Worm (Caenorhabditis elegans) whole organism, late embryonic: ENCODE measurements around the gene B0228.6.

Experiments
- K09A11.1 ChIP-seq: sonication (generic microtip); optimal IDR thresholded peaks from 2 replicates; lab custom pipeline; 2017; ENCODE audit warnings: antibody characterized with exemption, mild to moderate bottlenecking, missing genetic modification characterization, missing compliant biosample characterization; ENCODE audit not compliant: insufficient read depth
- T23F11.4 ChIP-seq: fragments of 200-800 bp; sonication (Bioruptor generic); optimal IDR thresholded peaks from 2 replicates; lab custom pipeline; 2018; ENCODE audit warnings: mild to moderate bottlenecking, missing genetic modification characterization, missing compliant biosample characterization
- ceh-22 ChIP-seq: sonication (generic microtip); optimal IDR thresholded peaks from 2 replicates; lab custom pipeline; 2017; ENCODE audit warnings: missing biosample characterization, missing genetic modification characterization
- ceh-24 ChIP-seq: sonication (generic microtip); optimal IDR thresholded peaks from 2 replicates; lab custom pipeline; 2016; ENCODE audit warnings: mild to moderate bottlenecking, missing genetic modification characterization, missing compliant biosample characterization
- ceh-30 ChIP-seq: fragments of 150-350 bp; optimal IDR thresholded peaks from 2 replicates; lab custom pipeline; 2014; ENCODE audit warnings: missing biosample characterization, missing genetic modification characterization
- ceh-31 ChIP-seq: sonication (generic microtip); optimal IDR thresholded peaks from 2 replicates; lab custom pipeline; 2016; ENCODE audit warnings: missing genetic modification characterization, missing compliant biosample characterization
- ceh-34 ChIP-seq: sonication (generic microtip); optimal IDR thresholded peaks from 2 replicates; lab custom pipeline; 2016; ENCODE audit warnings: mild to moderate bottlenecking, missing genetic modification characterization, missing compliant biosample characterization
- ceh-45 ChIP-seq: fragments of 200-800 bp; sonication (Bioruptor generic); IDR thresholded peaks from 2 replicates; pipeline ENCODE4 v1.3.6; 2022; ENCODE audit warnings: missing genetic modification reagents, missing genetic modification characterization, missing compliant biosample characterization
- ceh-48 ChIP-seq: sonication (generic microtip); optimal IDR thresholded peaks from 2 replicates; lab custom pipeline; 2016; ENCODE audit warnings: missing genetic modification characterization, inconsistent platforms, missing compliant biosample characterization
- ceh-6 ChIP-seq: fragments of 200-800 bp; sonication (Bioruptor generic); optimal IDR thresholded peaks from 2 replicates; lab custom pipeline; 2018; ENCODE audit warnings: mild to moderate bottlenecking, missing genetic modification characterization, missing compliant biosample characterization
- ceh-9 ChIP-seq: sonication (generic microtip); optimal IDR thresholded peaks from 2 replicates; lab custom pipeline; 2016; ENCODE audit warnings: mild to moderate bottlenecking, missing genetic modification characterization, inconsistent platforms, missing compliant biosample characterization
- dmd-4 ChIP-seq: sonication (generic microtip); optimal IDR thresholded peaks from 2 replicates; lab custom pipeline; 2016; ENCODE audit warnings: borderline replicate concordance, missing genetic modification characterization, missing compliant biosample characterization
- elt-2 ChIP-seq: sonication (generic microtip); optimal IDR thresholded peaks from 2 replicates; lab custom pipeline; 2016; ENCODE audit warnings: missing genetic modification reagents, missing genetic modification characterization, missing compliant biosample characterization
- elt-4 ChIP-seq: sonication (generic microtip); optimal IDR thresholded peaks from 2 replicates; lab custom pipeline; 2016; ENCODE audit warnings: missing genetic modification characterization, missing compliant biosample characterization
- eyg-1 ChIP-seq: sonication (generic microtip); optimal IDR thresholded peaks from 2 replicates; lab custom pipeline; 2016; ENCODE audit warnings: missing genotype, missing genetic modification characterization, missing compliant biosample characterization
- fkh-10 ChIP-seq: fragments of 150-350 bp; optimal IDR thresholded peaks from 2 replicates; lab custom pipeline; 2014; ENCODE audit warnings: missing biosample characterization, missing genetic modification reagents, missing genetic modification characterization
- fkh-6 ChIP-seq: sonication (generic microtip); optimal IDR thresholded peaks from 2 replicates; lab custom pipeline; 2016; ENCODE audit warnings: missing genetic modification characterization, missing compliant biosample characterization
- hlh-15 ChIP-seq: sonication (generic microtip); optimal IDR thresholded peaks from 2 replicates; lab custom pipeline; 2016; ENCODE audit warnings: missing genetic modification characterization, missing compliant biosample characterization
- hlh-30 ChIP-seq: sonication (generic microtip); optimal IDR thresholded peaks from 2 replicates; lab custom pipeline; 2017; ENCODE audit warnings: antibody characterized with exemption, missing genetic modification characterization, missing compliant biosample characterization; ENCODE audit not compliant: insufficient read depth
- hlh-6 ChIP-seq: sonication (generic microtip); optimal IDR thresholded peaks from 2 replicates; lab custom pipeline; 2016; ENCODE audit warnings: missing genotype, missing genetic modification characterization, missing compliant biosample characterization
- hlh-8 ChIP-seq: sonication (generic microtip); optimal IDR thresholded peaks from 2 replicates; lab custom pipeline; 2016; ENCODE audit warnings: missing genotype, missing genetic modification characterization, missing compliant biosample characterization
- mec-3 ChIP-seq: sonication (generic microtip); optimal IDR thresholded peaks from 2 replicates; lab custom pipeline; 2016; ENCODE audit warnings: borderline replicate concordance, missing genetic modification characterization, missing compliant biosample characterization
- nfya-1 ChIP-seq: sonication (generic microtip); optimal IDR thresholded peaks from 2 replicates; lab custom pipeline; 2017; ENCODE audit warnings: missing genetic modification characterization, mild to moderate bottlenecking, missing compliant biosample characterization, antibody characterized with exemption, moderate library complexity
- nhr-11 ChIP-seq: fragments of 150-350 bp; optimal IDR thresholded peaks from 2 replicates; lab custom pipeline; 2014; ENCODE audit warnings: missing biosample characterization, missing genetic modification characterization
- npax-4 ChIP-seq: sonication (generic microtip); optimal IDR thresholded peaks from 2 replicates; lab custom pipeline; 2016; ENCODE audit warnings: missing genetic modification characterization, missing compliant biosample characterization
- odd-2 ChIP-seq: sonication (generic microtip); optimal IDR thresholded peaks from 2 replicates; lab custom pipeline; 2017; ENCODE audit warnings: antibody characterized with exemption, mild to moderate bottlenecking, missing genetic modification characterization, missing compliant biosample characterization
- pag-3 ChIP-seq: sonication (generic microtip); optimal IDR thresholded peaks from 2 replicates; lab custom pipeline; 2016; ENCODE audit warnings: missing compliant biosample characterization, missing genetic modification characterization, borderline replicate concordance
- pax-1 ChIP-seq: fragments of 150-350 bp; optimal IDR thresholded peaks from 2 replicates; lab custom pipeline; 2014; ENCODE audit warnings: missing biosample characterization, missing genetic modification characterization
- pros-1 ChIP-seq: fragments of 150-350 bp; optimal IDR thresholded peaks from 2 replicates; lab custom pipeline; 2014; ENCODE audit warnings: missing biosample characterization, missing genetic modification reagents, missing genetic modification characterization
- ref-2 ChIP-seq: sonication (generic microtip); optimal IDR thresholded peaks from 2 replicates; lab custom pipeline; 2016; ENCODE audit warnings: missing genetic modification characterization, missing compliant biosample characterization
- sox-4 ChIP-seq: sonication (generic microtip); optimal IDR thresholded peaks from 2 replicates; lab custom pipeline; 2017; ENCODE audit warnings: mild to moderate bottlenecking, missing genetic modification characterization, inconsistent platforms, missing compliant biosample characterization
- tbx-2 ChIP-seq: sonication (generic microtip); optimal IDR thresholded peaks from 2 replicates; lab custom pipeline; 2016; ENCODE audit warnings: missing genetic modification characterization, missing compliant biosample characterization
- tbx-7 ChIP-seq: sonication (generic microtip); optimal IDR thresholded peaks from 2 replicates; lab custom pipeline; 2016; ENCODE audit warnings: missing genotype, missing genetic modification characterization, missing compliant biosample characterization
- ttx-3 ChIP-seq: sonication (generic microtip); optimal IDR thresholded peaks from 2 replicates; lab custom pipeline; 2016; ENCODE audit warnings: missing genetic modification reagents, missing genetic modification characterization, missing compliant biosample characterization
- unc-3 ChIP-seq, 2 experiments: fragments of 200-800 bp in 1 of 2; sonication (Bioruptor generic) in 1 of 2; sonication (generic microtip) in 1 of 2; conservative IDR thresholded peaks in 1 of 2; optimal IDR thresholded peaks in 1 of 2; 2 replicates each; pipeline versions ENCODE4 v1.3.6 to Lab custom; 2016 to 2022; ENCODE audit warnings: missing compliant biosample characterization in 2 of 2, missing genetic modification characterization in 2 of 2, missing genetic modification reagents in 1 of 2
- unc-42 ChIP-seq: sonication (generic microtip); optimal IDR thresholded peaks from 2 replicates; lab custom pipeline; 2016; ENCODE audit warnings: missing genotype, missing genetic modification characterization, missing compliant biosample characterization
- unc-86 ChIP-seq: sonication (generic microtip); optimal IDR thresholded peaks from 2 replicates; lab custom pipeline; 2016; ENCODE audit warnings: missing genetic modification characterization, missing compliant biosample characterization
- zip-5 ChIP-seq: sonication (generic microtip); optimal IDR thresholded peaks from 2 replicates; lab custom pipeline; 2016; ENCODE audit warnings: missing genetic modification characterization, missing compliant biosample characterization
- ztf-16 ChIP-seq: sonication (generic microtip); optimal IDR thresholded peaks from 2 replicates; lab custom pipeline; 2017; ENCODE audit warnings: missing genetic modification characterization, missing compliant biosample characterization

The B0228.6 gene

ce11 chrII:7790324-7790898 is 35.4 kb upstream of the B0228.6 start, which contains the start of gene srlf-1:
TSS of gene srlf-1 (plus strand) at chrII:7790591.
- TF ChIP-seq ref-2 (tag; lab: Kevin White, UChicago) (no peak), ceh-31 (tag; lab: Kevin White, UChicago) (no peak), pax-1 (tag; lab: Kevin White, UChicago) (no peak), ceh-24 (tag; lab: Kevin White, UChicago) (no peak), odd-2 (tag; lab: Kevin White, UChicago) (no peak), nfya-1 (tag; lab: Kevin White, UChicago) (no peak), hlh-30 (tag; lab: Kevin White, UChicago) (no peak), ceh-48 (no peak), eyg-1 (tag; lab: Kevin White, UChicago) (no peak), sox-4 (tag; lab: Kevin White, UChicago) (no peak), ceh-22 (no peak), pros-1 (tag; lab: Kevin White, UChicago) (no peak), ceh-45 (no peak), elt-4 (no peak), unc-86 (tag; lab: Kevin White, UChicago) (no peak), unc-3 (GFP tag; conservative IDR thresholded peaks at IDR 0.05; lab: Robert Waterston, UW) (no peak), unc-3 (tag; optimal IDR thresholded peaks at IDR 0.05; lab: Kevin White, UChicago) (no peak), fkh-10 (GFP tag; lab: Kevin White, UChicago) (no peak), hlh-8 (tag; lab: Kevin White, UChicago) (no peak)

ce11 chrII:7789605-7790004 is 34.6 kb upstream of the B0228.6 start:
- TF ChIP-seq ceh-22 (no peak), tbx-7 (tag; lab: Kevin White, UChicago) (no peak), ceh-9 (tag; lab: Kevin White, UChicago) (no peak), ceh-6 (GFP tag; lab: Kevin White, UChicago) (no peak)
- TF ChIP-seq, all 69 proteins: peak for 0

- TF ChIP-seq pag-3 (tag; lab: Kevin White, UChicago) (no peak), npax-4 (no peak), dmd-4 (tag; lab: Kevin White, UChicago) (no peak), nfya-1 (tag; lab: Kevin White, UChicago) (no peak)
These were observed 28.5 kb upstream of the B0228.6 start, which contains the start of gene skr-17 for ce11 chrII:7783467-7783959. TSS of gene skr-17 (plus strand) at chrII:7783517.

ce11 chrII:7781102-7781616 is 26.2 kb upstream of the B0228.6 start, which contains the start of the genes snpc-1.1 and spdl-1:
TSS of gene snpc-1.1 (minus strand) at chrII:7781301.
TSS of gene spdl-1 (plus strand) at chrII:7781566.
- TF ChIP-seq unc-42, result no peak
- TF ChIP-seq elt-4, result no peak
- TF ChIP-seq mec-3, result no peak
- TF ChIP-seq fkh-6 (tag; lab: Kevin White, UChicago), result no peak
- no peak for TF ChIP-seq ceh-34
- TF ChIP-seq ztf-16 (tag; lab: Kevin White, UChicago), result no peak
- no peak for TF ChIP-seq hlh-6
- no peak for TF ChIP-seq ceh-30 (tag; lab: Kevin White, UChicago)
- no peak for TF ChIP-seq hlh-15
- TF ChIP-seq unc-86 (tag; lab: Kevin White, UChicago), result no peak
- no peak for TF ChIP-seq ceh-22
- TF ChIP-seq pax-1 (tag; lab: Kevin White, UChicago), result no peak
- TF ChIP-seq ttx-3 (tag; lab: Kevin White, UChicago), result no peak

ce11 chrII:7778273-7778672 is 23.3 kb upstream of the B0228.6 start:
- no peak for TF ChIP-seq hlh-15
- TF ChIP-seq nhr-11 (tag; lab: Kevin White, UChicago), result no peak
- no peak for TF ChIP-seq elt-2 (tag; lab: Kevin White, UChicago)
- TF ChIP-seq hlh-8 (tag; lab: Kevin White, UChicago), result no peak
- no peak for TF ChIP-seq T23F11.4 (GFP tag; lab: Kevin White, UChicago)
- TF ChIP-seq nfya-1 (tag; lab: Kevin White, UChicago), result no peak
- no peak for TF ChIP-seq tbx-7 (tag; lab: Kevin White, UChicago)
- no peak for TF ChIP-seq tbx-2
- TF ChIP-seq zip-5 (tag; lab: Kevin White, UChicago), result no peak
- TF ChIP-seq ceh-34, result no peak
- TF ChIP-seq pag-3 (tag; lab: Kevin White, UChicago), result no peak
- no peak for TF ChIP-seq fkh-10 (GFP tag; lab: Kevin White, UChicago)
- no peak for TF ChIP-seq K09A11.1 (tag; lab: Kevin White, UChicago)
